Fruit fly (Drosophila melanogaster) whole organism, pupa: ENCODE results near the gene RpL40.

Source experiments
- CG10348 ChIP-seq: fragments of 200-800 bp; sonication (Bioruptor generic); IDR thresholded peaks from 2 replicates; pipeline ENCODE4 v1.3.6; 2022; ENCODE audit warnings: missing biosample characterization, missing genetic modification characterization
- CG12605 ChIP-seq: fragments of 200-800 bp; sonication (Bioruptor generic); IDR thresholded peaks from 2 replicates; pipeline ENCODE4 v1.3.6; 2022; ENCODE audit warnings: missing biosample characterization, missing genetic modification characterization
- CG13204 ChIP-seq: fragments of 200-800 bp; sonication (Bioruptor generic); optimal IDR thresholded peaks from 2 replicates; lab custom pipeline; 2018; ENCODE audit warnings: missing biosample characterization, mild to moderate bottlenecking, missing genetic modification characterization, moderate library complexity
- CG14655 ChIP-seq: fragments of 200-800 bp; sonication (Bioruptor generic); optimal IDR thresholded peaks from 3 replicates; lab custom pipeline; 2017; ENCODE audit warnings: mild to moderate bottlenecking, missing biosample characterization, missing genetic modification reagents, missing genetic modification characterization
- CG15710 ChIP-seq: fragments of 200-800 bp; sonication (Bioruptor generic); optimal IDR thresholded peaks from 2 replicates; lab custom pipeline; 2018; ENCODE audit warnings: missing biosample characterization, mild to moderate bottlenecking, missing genetic modification characterization, moderate library complexity
- CG17806 ChIP-seq: fragments of 200-800 bp; sonication (Bioruptor generic); optimal IDR thresholded peaks from 2 replicates; lab custom pipeline; 2018; ENCODE audit warnings: missing biosample characterization, mild to moderate bottlenecking, missing genetic modification characterization, moderate library complexity
- CG32121 ChIP-seq: fragments of 200-800 bp; sonication (Bioruptor generic); IDR thresholded peaks from 2 replicates; pipeline ENCODE4 v1.3.6; 2022; ENCODE audit warnings: missing biosample characterization, missing genetic modification characterization
- CG34367 ChIP-seq: fragments of 200-800 bp; sonication (Bioruptor generic); optimal IDR thresholded peaks from 2 replicates; lab custom pipeline; 2018; ENCODE audit warnings: missing biosample characterization, mild to moderate bottlenecking, missing genetic modification characterization
- CG4496 ChIP-seq: fragments of 200-800 bp; sonication (Bioruptor generic); IDR thresholded peaks from 3 replicates; pipeline ENCODE4 v1.3.6; 2022; ENCODE audit warnings: missing biosample characterization, missing genetic modification characterization
- CG8159 ChIP-seq: fragments of 200-800 bp; sonication (Bioruptor generic); optimal IDR thresholded peaks from 3 replicates; lab custom pipeline; 2018; ENCODE audit warnings: missing biosample characterization, mild to moderate bottlenecking, missing genetic modification characterization, moderate library complexity
- CG8301 ChIP-seq: fragments of 200-800 bp; sonication (Bioruptor generic); optimal IDR thresholded peaks from 2 replicates; lab custom pipeline; 2018; ENCODE audit warnings: missing biosample characterization, mild to moderate bottlenecking, missing genetic modification characterization
- CG9948 ChIP-seq: fragments of 200-800 bp; sonication (Bioruptor generic); optimal IDR thresholded peaks from 2 replicates; lab custom pipeline; 2018; ENCODE audit warnings: missing biosample characterization, mild to moderate bottlenecking, missing genetic modification characterization, moderate library complexity
- D1 ChIP-seq: fragments of 200-800 bp; sonication (Bioruptor generic); optimal IDR thresholded peaks from 2 replicates; lab custom pipeline; 2018; ENCODE audit warnings: missing biosample characterization, mild to moderate bottlenecking, missing genetic modification characterization, moderate library complexity
- EcR ChIP-seq: fragments of 200-800 bp; sonication (Bioruptor generic); optimal IDR thresholded peaks from 3 replicates; lab custom pipeline; 2019; ENCODE audit warnings: missing biosample characterization, missing genetic modification characterization, mild to moderate bottlenecking, moderate library complexity, missing genetic modification reagents
- Ets98B ChIP-seq: fragments of 200-800 bp; sonication (Bioruptor generic); IDR thresholded peaks from 2 replicates; pipeline ENCODE4 v1.3.6; 2022; ENCODE audit warnings: missing biosample characterization, missing genetic modification characterization
- Pif1A ChIP-seq: fragments of 200-800 bp; sonication (Bioruptor generic); optimal IDR thresholded peaks from 3 replicates; lab custom pipeline; 2016; ENCODE audit warnings: missing biosample characterization, missing genetic modification characterization
- Pif1B ChIP-seq: fragments of 200-800 bp; sonication (Bioruptor generic); optimal IDR thresholded peaks from 3 replicates; lab custom pipeline; 2016; ENCODE audit warnings: missing biosample characterization, missing genetic modification characterization
- Snoo ChIP-seq: fragments of 200-800 bp; sonication (Bioruptor generic); optimal IDR thresholded peaks from 3 replicates; lab custom pipeline; 2017; ENCODE audit warnings: missing biosample characterization, mild to moderate bottlenecking, missing genetic modification characterization, inconsistent platforms
- fd96Ca ChIP-seq: fragments of 200-800 bp; sonication (Bioruptor generic); IDR thresholded peaks from 3 replicates; pipeline ENCODE4 v1.3.6; 2022; ENCODE audit warnings: missing biosample characterization, missing genetic modification characterization
- gl ChIP-seq: fragments of 200-800 bp; sonication (Bioruptor generic); optimal IDR thresholded peaks from 2 replicates; lab custom pipeline; 2018; ENCODE audit warnings: missing biosample characterization, mild to moderate bottlenecking, missing genetic modification characterization
- rn ChIP-seq: fragments of 200-800 bp; sonication (Bioruptor generic); IDR thresholded peaks from 2 replicates; pipeline ENCODE4 v1.3.6; 2022; ENCODE audit warnings: missing biosample characterization, missing genetic modification characterization

Gene RpL40

DNA sequence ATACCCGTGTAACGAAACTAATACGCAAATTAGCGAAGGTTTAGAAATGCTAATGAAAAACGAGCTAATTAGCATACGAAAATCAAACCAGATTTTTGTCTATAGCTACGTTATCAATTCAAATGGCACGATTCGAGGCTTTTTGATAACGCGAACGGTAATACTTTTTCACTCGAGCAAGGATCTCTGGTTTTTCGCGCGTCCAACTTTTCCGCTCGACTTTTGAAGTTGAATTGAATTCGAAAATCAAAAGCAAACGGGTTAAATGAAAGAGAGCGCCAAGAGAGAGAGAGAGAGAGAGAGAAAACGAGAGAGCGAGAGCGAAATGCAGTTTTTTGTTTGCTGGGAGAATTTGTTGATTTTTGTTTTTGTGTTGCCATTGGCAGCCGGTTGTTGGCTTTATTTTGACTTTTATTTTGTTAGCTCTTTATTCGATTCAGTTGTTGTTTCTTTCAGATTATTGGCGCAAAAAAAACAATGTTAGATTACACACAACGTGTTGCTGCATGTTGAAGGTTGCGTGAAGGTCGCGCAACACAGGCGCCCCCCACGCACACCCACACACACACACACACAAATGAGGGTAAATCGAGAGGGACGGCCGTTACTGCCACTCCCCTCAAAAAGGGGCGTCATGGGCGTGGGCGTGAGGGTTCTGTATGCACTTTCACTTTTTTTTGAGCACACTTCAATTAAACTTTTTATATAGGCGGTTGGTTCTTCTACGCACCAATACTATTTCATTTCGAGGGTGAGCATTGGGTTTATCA is 30.2 kb upstream of the RpL40 start:
- TF ChIP-seq Pif1B (GFP tag; lab: Kevin White, UChicago) (peak; percentile 5), CG34367 (tag; lab: Kevin White, UChicago) (no peak), CG4496 (GFP tag; lab: Robert Waterston, UW) (peak; percentile 17; the same call in 2 of the 3 replicates), CG15710 (no peak), D1 (tag; lab: Kevin White, UChicago) (no peak), gl (tag; lab: Kevin White, UChicago) (no peak), CG32121 (GFP tag; lab: Robert Waterston, UW) (peak; percentile 8; the same call in 1 of the 2 replicates), CG12605 (peak; percentile 65), EcR (GFP tag; lab: Kevin White, UChicago) (peak; percentile 60), Ets98B (GFP tag; lab: Robert Waterston, UW) (peak; percentile 45; the same call in 1 of the 2 replicates)

DNA sequence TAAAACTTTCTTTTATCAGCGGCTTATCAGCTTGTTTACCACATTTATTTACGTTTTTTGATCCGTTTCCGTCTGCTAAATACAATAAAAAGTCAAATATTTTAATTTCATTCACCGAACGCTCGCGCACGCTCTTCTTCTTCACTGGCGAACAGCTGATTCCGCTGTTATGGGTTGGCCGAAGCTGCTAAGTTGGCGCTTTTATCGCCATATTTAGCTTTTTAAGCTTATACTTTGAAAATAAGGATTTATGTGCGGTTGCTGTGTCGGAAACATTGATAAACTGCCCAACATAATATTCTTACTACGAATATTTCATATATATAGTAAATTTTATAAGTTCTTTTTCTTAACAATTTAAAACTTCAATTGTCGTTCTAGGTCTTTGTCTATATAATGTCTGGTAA is 29.6 kb upstream of the RpL40 start, which contains the start of gene Naprt:
TSS of gene Naprt (minus strand) at position 159 of the 407 bp plus-strand sequence.
- TF ChIP-seq CG10348 (GFP tag; lab: Robert Waterston, UW), result no peak

DNA sequence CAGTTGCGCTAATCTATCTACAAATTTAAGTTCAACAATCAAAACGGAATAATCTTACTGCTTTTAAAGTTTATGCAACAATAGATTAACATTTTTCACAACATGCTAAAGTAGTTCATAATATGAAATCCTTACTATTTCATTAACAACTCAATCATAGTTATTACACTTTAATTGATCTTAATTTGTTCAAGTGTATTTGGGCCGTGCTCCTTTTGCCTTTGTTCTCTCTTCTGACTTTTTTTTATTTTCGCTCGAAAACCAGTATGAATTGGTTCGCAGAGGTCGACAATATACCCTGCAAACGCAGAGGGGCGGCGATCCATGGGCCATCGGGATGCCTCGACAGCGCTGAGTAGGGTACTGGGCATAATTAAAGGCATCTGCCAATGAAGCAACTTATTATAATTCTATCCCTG is 16.2 kb upstream of the RpL40 start:
- TF ChIP-seq D1 (tag; lab: Kevin White, UChicago) (no peak), Pif1B (GFP tag; lab: Kevin White, UChicago) (peak; percentile 27), CG14655 (GFP tag; lab: Kevin White, UChicago) (no peak), rn (GFP tag; lab: Robert Waterston, UW) (no peak), CG34367 (tag; lab: Kevin White, UChicago) (peak; percentile 82), CG9948 (tag; lab: Kevin White, UChicago) (peak; percentile 77), CG4496 (GFP tag; lab: Robert Waterston, UW) (no peak), CG17806 (tag; lab: Kevin White, UChicago) (peak; percentile 85), CG8301 (no peak), gl (tag; lab: Kevin White, UChicago) (peak; percentile 74), EcR (GFP tag; lab: Kevin White, UChicago) (peak; percentile 58), CG10348 (GFP tag; lab: Robert Waterston, UW) (no peak), Ets98B (GFP tag; lab: Robert Waterston, UW) (no peak), CG15710 (peak; percentile 73), CG32121 (GFP tag; lab: Robert Waterston, UW) (no peak), CG12605 (no peak), CG8159 (tag; lab: Kevin White, UChicago) (peak; percentile 89), Snoo (tag; lab: Kevin White, UChicago) (peak; percentile 15), Pif1A (no peak), CG13204 (GFP tag; lab: Kevin White, UChicago) (peak; percentile 73), fd96Ca (GFP tag; lab: Robert Waterston, UW) (peak; percentile 38; the same call in 1 of the 3 replicates)

DNA sequence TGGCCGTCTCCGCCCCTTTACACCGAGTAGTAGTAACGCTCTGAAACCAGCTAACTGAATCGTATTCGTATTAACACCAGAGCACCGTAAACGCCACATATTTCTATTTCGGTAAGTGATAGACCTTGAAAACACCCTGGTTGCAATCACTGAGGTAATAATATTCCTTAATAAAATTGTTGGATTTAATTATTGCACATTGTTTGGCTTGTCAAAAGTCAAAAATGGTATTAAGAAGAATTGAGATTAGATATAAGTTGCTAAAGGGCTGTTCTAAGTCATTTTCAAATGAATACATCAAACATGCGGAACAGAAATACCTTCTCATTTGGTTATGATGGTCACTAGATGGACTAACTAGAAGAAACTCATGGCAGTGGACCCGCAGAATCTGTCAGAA is 8.7 kb upstream of the RpL40 start:
- TF ChIP-seq Snoo (tag; lab: Kevin White, UChicago), result no peak
- TF ChIP-seq fd96Ca (GFP tag; lab: Robert Waterston, UW), result no peak
- no peak for TF ChIP-seq CG12605
- no peak for TF ChIP-seq CG10348 (GFP tag; lab: Robert Waterston, UW)
- no peak for TF ChIP-seq CG17806 (tag; lab: Kevin White, UChicago)
- no peak for TF ChIP-seq CG8159 (tag; lab: Kevin White, UChicago)
- no peak for TF ChIP-seq CG14655 (GFP tag; lab: Kevin White, UChicago)
- TF ChIP-seq Ets98B (GFP tag; lab: Robert Waterston, UW), result no peak
- no peak for TF ChIP-seq Pif1A
- no peak for TF ChIP-seq CG9948 (tag; lab: Kevin White, UChicago)
- no peak for TF ChIP-seq gl (tag; lab: Kevin White, UChicago)
- no peak for TF ChIP-seq CG34367 (tag; lab: Kevin White, UChicago)
- no peak for TF ChIP-seq CG32121 (GFP tag; lab: Robert Waterston, UW)

DNA sequence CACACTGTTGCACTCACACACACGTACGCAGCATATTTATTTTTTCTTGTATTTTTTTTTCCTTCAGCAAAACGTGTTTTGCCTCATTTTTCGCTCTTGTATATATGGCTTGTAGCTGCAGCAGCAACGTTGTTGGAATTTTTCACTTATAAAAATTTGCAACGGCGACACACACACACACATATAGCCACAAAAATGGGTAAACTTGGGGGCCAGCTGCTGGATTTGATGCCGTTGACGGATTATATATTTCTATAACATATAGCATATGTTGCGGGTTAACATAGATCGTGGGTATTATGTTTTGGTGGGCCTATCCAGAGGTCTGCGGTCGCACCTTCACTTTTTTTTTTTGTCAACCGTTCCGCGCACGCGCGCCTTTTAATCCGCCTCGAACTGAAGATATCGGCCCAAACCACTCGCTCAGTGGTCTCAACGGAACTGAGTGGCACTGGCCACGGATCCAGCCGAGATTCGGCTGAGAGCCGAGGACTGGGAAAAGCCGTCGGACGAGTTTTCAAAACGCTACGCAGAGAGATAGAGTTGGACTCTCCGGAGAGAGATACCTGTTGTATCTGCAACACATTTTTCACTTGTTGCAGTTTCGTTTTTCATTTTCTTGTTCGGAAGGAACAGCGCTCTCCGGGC is 6.0 kb upstream of the RpL40 start, which contains the start of gene ft:
TSS of gene ft (minus strand) at position 443 of the 648 bp plus-strand sequence.
- TF ChIP-seq gl (tag; lab: Kevin White, UChicago) (no peak), Snoo (tag; lab: Kevin White, UChicago) (no peak), EcR (GFP tag; lab: Kevin White, UChicago) (peak; percentile 1), CG8301 (no peak), fd96Ca (GFP tag; lab: Robert Waterston, UW) (no peak)
